Worm (Caenorhabditis elegans) whole organism, L1 larva: Measurements from ENCODE around the gene C04E6.4.

ENCODE experiments used
- C34B4.2 ChIP-seq: sonication (generic microtip); optimal IDR thresholded peaks from 2 replicates; lab custom pipeline; 2017; ENCODE audit warnings: mild to moderate bottlenecking, missing genetic modification characterization, missing compliant biosample characterization
- F16B12.6 ChIP-seq: fragments of 150-350 bp; optimal IDR thresholded peaks from 2 replicates; lab custom pipeline; 2014; ENCODE audit warnings: missing biosample characterization, missing genetic modification characterization
- Y116A8C.19 ChIP-seq: sonication (generic microtip); optimal IDR thresholded peaks from 2 replicates; lab custom pipeline; 2016; ENCODE audit warnings: missing compliant biosample characterization, missing genetic modification characterization, borderline replicate concordance
- blmp-1 ChIP-seq: fragments of 150-350 bp; optimal IDR thresholded peaks from 2 replicates; lab custom pipeline; 2014; ENCODE audit warnings: missing biosample characterization, missing genetic modification characterization
- ceh-8 ChIP-seq: fragments of 200-800 bp; sonication (Bioruptor generic); optimal IDR thresholded peaks from 2 replicates; lab custom pipeline; 2018; ENCODE audit warnings: mild to moderate bottlenecking, missing genetic modification characterization, moderate library complexity, missing compliant biosample characterization
- ces-1 ChIP-seq: fragments of 150-350 bp; optimal IDR thresholded peaks from 2 replicates; lab custom pipeline; 2014; ENCODE audit warnings: missing biosample characterization, missing genetic modification reagents, missing genetic modification characterization
- efl-1 ChIP-seq, 4 experiments: fragments of 150-350 bp; optimal IDR thresholded peaks in 3 of 4; peaks in 1 of 4; 1 replicate in 1 of 4; 2 replicates in 3 of 4; lab custom pipeline; 2014; ENCODE audit warnings: missing biosample characterization in 2 of 4, missing genetic modification characterization in 2 of 4, missing genetic modification reagents in 2 of 4
- egl-13 ChIP-seq: sonication (generic microtip); optimal IDR thresholded peaks from 2 replicates; lab custom pipeline; 2016; ENCODE audit warnings: missing genotype, missing genetic modification reagents, missing genetic modification characterization, missing compliant biosample characterization
- elt-2 ChIP-seq: sonication (generic microtip); optimal IDR thresholded peaks from 2 replicates; lab custom pipeline; 2016; ENCODE audit warnings: missing genetic modification characterization, mild to moderate bottlenecking, inconsistent platforms, missing compliant biosample characterization, missing genetic modification reagents
- fkh-4 ChIP-seq: sonication (generic microtip); optimal IDR thresholded peaks from 2 replicates; lab custom pipeline; 2016; ENCODE audit warnings: missing compliant biosample characterization, missing genetic modification characterization, borderline replicate concordance
- hpl-2 ChIP-seq: fragments of 150-350 bp; optimal IDR thresholded peaks from 2 replicates; lab custom pipeline; 2014; ENCODE audit warnings: missing biosample characterization, missing genetic modification reagents, missing genetic modification characterization
- lin-14 ChIP-seq: fragments of 200-800 bp; sonication (Bioruptor generic); optimal IDR thresholded peaks from 2 replicates; lab custom pipeline; 2018; ENCODE audit warnings: mild to moderate bottlenecking, missing genetic modification characterization, moderate library complexity, missing compliant biosample characterization
- lir-3 ChIP-seq: sonication (generic microtip); optimal IDR thresholded peaks from 2 replicates; lab custom pipeline; 2016; ENCODE audit warnings: mild to moderate bottlenecking, missing genetic modification characterization, moderate library complexity, missing compliant biosample characterization; ENCODE audit not compliant: poor library complexity
- sptf-1 ChIP-seq: fragments of 150-350 bp; optimal IDR thresholded peaks from 2 replicates; lab custom pipeline; 2014; ENCODE audit warnings: missing biosample characterization, missing genetic modification characterization
- swsn-7 ChIP-seq: sonication (generic microtip); optimal IDR thresholded peaks from 2 replicates; lab custom pipeline; 2016; ENCODE audit warnings: missing genetic modification characterization, missing compliant biosample characterization
- xbp-1 ChIP-seq: sonication (generic microtip); optimal IDR thresholded peaks from 2 replicates; lab custom pipeline; 2016; ENCODE audit warnings: missing genetic modification characterization, missing compliant biosample characterization

The C04E6.4 gene

DNA sequence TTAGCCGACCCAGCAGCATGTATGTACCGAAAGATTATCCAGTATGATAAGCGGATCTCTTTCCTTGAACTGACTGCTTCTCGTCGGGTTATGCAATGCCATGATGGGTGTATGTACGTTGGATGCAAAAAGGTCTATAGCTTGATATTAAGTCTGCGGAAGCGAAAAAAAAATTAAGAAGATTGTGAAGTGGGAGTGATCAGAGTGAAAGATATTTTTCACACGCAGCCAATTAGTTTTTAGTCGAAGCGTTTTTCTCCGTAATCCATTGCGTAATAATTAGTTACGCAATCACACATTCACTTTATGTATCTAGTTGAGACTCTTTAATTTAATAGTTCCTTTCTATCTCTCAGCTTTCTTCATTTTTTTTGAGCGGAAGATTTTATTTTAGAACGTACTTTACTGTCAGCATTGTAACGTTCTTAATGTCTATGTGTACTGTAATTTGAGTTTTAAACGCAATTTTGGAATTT, 42.5 kb downstream of the C04E6.4 start:
- TF ChIP-seq blmp-1 (tag; lab: Kevin White, UChicago) (peak; percentile 26), C34B4.2 (tag; lab: Kevin White, UChicago) (no peak)
- TF ChIP-seq, all 84 proteins: peak for 1

DNA sequence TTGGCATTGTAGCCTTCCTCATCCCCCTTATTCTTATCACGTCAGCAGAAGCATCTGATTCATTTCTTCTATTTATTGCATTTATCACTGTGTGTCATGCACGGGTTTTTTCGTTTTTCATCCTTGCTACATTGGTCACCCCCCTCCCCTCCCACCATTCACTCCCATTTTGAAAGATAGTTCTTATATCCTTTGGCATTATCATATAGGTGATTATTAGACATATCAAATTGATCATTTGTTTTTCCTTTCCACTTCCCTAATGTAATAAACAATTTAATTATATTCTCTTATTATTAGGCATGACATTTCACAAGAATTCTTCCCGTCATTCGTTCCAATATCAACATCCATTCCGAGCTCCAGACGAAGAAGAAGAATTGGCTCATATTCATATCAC, 43.9 kb downstream of the C04E6.4 start, which contains the start of gene M03F8.1:
TSS of gene M03F8.1 (plus strand) at position 301 of the 400 bp plus-strand sequence.
- TF ChIP-seq blmp-1 (tag; lab: Kevin White, UChicago) (peak; percentile 31), F16B12.6 (tag; lab: Kevin White, UChicago) (no peak), C34B4.2 (tag; lab: Kevin White, UChicago) (no peak)

DNA sequence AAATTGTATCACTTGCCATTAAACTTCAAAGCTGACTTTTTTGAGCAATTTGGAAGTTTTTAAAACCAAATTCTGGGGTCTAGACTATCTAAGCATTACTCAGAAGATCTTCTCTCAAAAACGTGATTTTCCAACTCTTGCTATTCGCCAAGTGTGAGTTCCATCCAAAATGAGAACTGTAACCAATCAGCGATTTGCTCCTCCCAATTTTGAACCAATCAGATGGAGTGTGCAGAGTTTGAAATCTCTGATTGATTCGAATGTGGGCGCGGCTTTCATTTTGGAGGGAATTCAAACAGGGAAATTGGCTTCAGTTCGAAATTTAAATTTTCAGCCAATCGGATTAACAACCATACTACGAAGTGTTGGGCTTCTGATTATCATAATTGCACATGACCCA, 45.9 kb downstream of the C04E6.4 start:
- no peak for TF ChIP-seq elt-2 (tag; lab: Kevin White, UChicago)
- TF ChIP-seq hpl-2 (GFP tag; lab: Kevin White, UChicago), result no peak
- TF ChIP-seq swsn-7 (tag; lab: Kevin White, UChicago), result no peak
- no peak for TF ChIP-seq fkh-4 (tag; lab: Kevin White, UChicago)
- TF ChIP-seq xbp-1 (tag; lab: Kevin White, UChicago), result no peak
- TF ChIP-seq ceh-8 (GFP tag; lab: Kevin White, UChicago), result no peak

DNA sequence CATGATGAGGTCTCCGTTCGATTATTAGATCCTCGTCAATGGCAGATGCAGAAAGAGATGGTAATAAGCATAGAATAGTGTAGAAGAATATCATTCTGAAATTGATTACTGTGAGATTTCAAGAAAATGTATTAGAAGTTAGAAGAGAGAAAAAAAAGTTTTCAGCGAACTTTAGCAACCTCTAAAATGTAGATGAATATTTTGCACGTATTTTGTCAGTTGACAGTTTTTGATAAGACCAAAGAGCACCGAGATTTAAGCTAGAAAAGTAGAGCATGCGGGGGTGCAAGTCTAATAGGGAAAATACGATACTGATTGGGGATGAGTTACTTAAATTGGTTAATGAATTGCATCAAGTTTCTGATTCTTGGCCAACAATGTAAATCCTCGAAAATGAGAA, 47.6 kb downstream of the C04E6.4 start, which contains the start of gene M03F8.6:
TSS of gene M03F8.6 (minus strand) at position 101 of the 400 bp plus-strand sequence.
- TF ChIP-seq xbp-1 (tag; lab: Kevin White, UChicago) (no peak), egl-13 (no peak), ces-1 (GFP tag; lab: Kevin White, UChicago) (no peak), Y116A8C.19 (tag; lab: Kevin White, UChicago) (no peak)

DNA sequence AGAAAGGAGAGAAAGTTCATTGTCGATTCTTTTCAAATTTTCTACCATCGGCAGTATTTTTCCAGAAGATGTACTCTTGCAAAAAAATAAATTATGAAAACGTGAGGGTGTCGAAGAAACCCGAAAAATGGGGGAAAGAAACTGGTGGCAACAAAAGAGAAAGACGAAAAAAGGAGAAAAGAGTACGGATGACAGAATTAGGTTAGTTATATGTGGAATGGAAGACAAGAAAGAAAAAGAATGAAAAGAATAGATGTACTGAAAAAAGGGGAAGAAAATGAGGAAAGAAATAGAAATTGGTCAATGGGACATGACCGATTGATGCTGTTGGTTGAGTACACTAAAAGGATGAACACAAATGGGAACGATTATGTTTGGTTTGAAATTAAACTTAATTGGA, 48.4 kb downstream of the C04E6.4 start:
- TF ChIP-seq blmp-1 (tag; lab: Kevin White, UChicago) (peak; percentile 8), lir-3 (tag; lab: Kevin White, UChicago) (no peak), efl-1 (optimal IDR thresholded peaks at IDR 0.05; lab: Kevin White, UChicago) (no peak), efl-1 (GFP tag; optimal IDR thresholded peaks at IDR 0.05 in 1 of 2; lab: Kevin White, UChicago) (peak in 1 of 2 experiments; percentile 39), lin-14 (GFP tag; lab: Kevin White, UChicago) (peak; percentile 47), sptf-1 (tag; lab: Kevin White, UChicago) (no peak)
